Fruit fly (Drosophila melanogaster) whole organism, adult: ENCODE data around the gene CG18622.

Experiments used
- CG11617 ChIP-seq: fragments of 200-800 bp; sonication (Bioruptor generic); optimal IDR thresholded peaks from 2 replicates; lab custom pipeline; 2017; ENCODE audit warnings: mild to moderate bottlenecking, missing biosample characterization, missing genetic modification reagents, missing genetic modification characterization
- CG12768 ChIP-seq: fragments of 200-800 bp; sonication (Bioruptor generic); optimal IDR thresholded peaks from 2 replicates; lab custom pipeline; 2017; ENCODE audit warnings: missing biosample characterization, missing genetic modification characterization, mild to moderate bottlenecking, moderate library complexity, missing genetic modification reagents
- CG14711 ChIP-seq: fragments of 200-800 bp; sonication (Bioruptor generic); optimal IDR thresholded peaks from 2 replicates; lab custom pipeline; 2018; ENCODE audit warnings: missing biosample characterization, mild to moderate bottlenecking, missing genetic modification characterization, moderate library complexity
- CG1620 ChIP-seq: fragments of 200-800 bp; sonication (Bioruptor generic); optimal IDR thresholded peaks from 2 replicates; lab custom pipeline; 2016; ENCODE audit warnings: missing biosample characterization, missing genetic modification characterization
- CG33017 ChIP-seq: fragments of 200-800 bp; sonication (Bioruptor generic); optimal IDR thresholded peaks from 2 replicates; lab custom pipeline; 2018; ENCODE audit warnings: missing biosample characterization, mild to moderate bottlenecking, missing genetic modification characterization, moderate library complexity
- CG5204 ChIP-seq: fragments of 200-800 bp; sonication (Bioruptor generic); optimal IDR thresholded peaks from 2 replicates; lab custom pipeline; 2016; ENCODE audit warnings: missing biosample characterization, missing genetic modification characterization
- CG7045 ChIP-seq: fragments of 200-800 bp; sonication (Bioruptor generic); optimal IDR thresholded peaks from 2 replicates; lab custom pipeline; 2017; ENCODE audit warnings: missing biosample characterization, mild to moderate bottlenecking, missing genetic modification characterization
- CG7101 ChIP-seq: fragments of 200-800 bp; sonication (Bioruptor generic); optimal IDR thresholded peaks from 2 replicates; lab custom pipeline; 2018; ENCODE audit warnings: missing biosample characterization, mild to moderate bottlenecking, missing genetic modification characterization, moderate library complexity
- Clk ChIP-seq: fragments of 200-800 bp; sonication (Bioruptor generic); optimal IDR thresholded peaks from 2 replicates; lab custom pipeline; 2017; ENCODE audit warnings: missing biosample characterization, missing genetic modification characterization
- Crg-1 ChIP-seq: fragments of 200-800 bp; sonication (Bioruptor generic); optimal IDR thresholded peaks from 2 replicates; lab custom pipeline; 2016; ENCODE audit warnings: missing biosample characterization, missing genetic modification characterization
- Hr96 ChIP-seq: fragments of 200-800 bp; sonication (Bioruptor generic); optimal IDR thresholded peaks from 2 replicates; lab custom pipeline; 2016; ENCODE audit warnings: missing biosample characterization, missing genetic modification characterization
- Mnt ChIP-seq: fragments of 200-800 bp; sonication (Bioruptor generic); optimal IDR thresholded peaks from 2 replicates; lab custom pipeline; 2016; ENCODE audit warnings: missing biosample characterization, mild to moderate bottlenecking, missing genetic modification characterization
- bab1 ChIP-seq: fragments of 200-800 bp; sonication (Bioruptor generic); optimal IDR thresholded peaks from 3 replicates; lab custom pipeline; 2019; ENCODE audit warnings: missing biosample characterization, mild to moderate bottlenecking, missing genetic modification characterization, moderate library complexity
- cic ChIP-seq: fragments of 200-800 bp; sonication (Bioruptor generic); optimal IDR thresholded peaks from 2 replicates; lab custom pipeline; 2017; ENCODE audit warnings: missing biosample characterization, mild to moderate bottlenecking, missing genetic modification characterization, moderate library complexity
- cnc ChIP-seq, 2 experiments: fragments of >200 bp; optimal IDR thresholded peaks; 2 replicates each; lab custom pipeline; 2017
- kay ChIP-seq: fragments of 200-800 bp; sonication (Bioruptor generic); peaks from one replicate; lab custom pipeline; 2016; ENCODE audit warnings: missing biosample characterization, missing genetic modification characterization, borderline replicate concordance
- ovo ChIP-seq: fragments of 200-800 bp; sonication (Bioruptor generic); optimal IDR thresholded peaks from 2 replicates; lab custom pipeline; 2016; ENCODE audit warnings: missing biosample characterization, missing genetic modification characterization
- pad ChIP-seq: fragments of 200-800 bp; sonication (Bioruptor generic); optimal IDR thresholded peaks from 3 replicates; lab custom pipeline; 2017; ENCODE audit warnings: missing biosample characterization, missing genetic modification characterization, mild to moderate bottlenecking, moderate library complexity, missing genetic modification reagents
- tj ChIP-seq: fragments of 200-800 bp; sonication (Bioruptor generic); optimal IDR thresholded peaks from 3 replicates; lab custom pipeline; 2017; ENCODE audit warnings: missing biosample characterization, mild to moderate bottlenecking, missing genetic modification characterization, moderate library complexity
- toe ChIP-seq: fragments of 200-800 bp; sonication (Bioruptor generic); optimal IDR thresholded peaks from 2 replicates; lab custom pipeline; 2016; ENCODE audit warnings: missing biosample characterization, missing genetic modification characterization

The CG18622 gene

DNA sequence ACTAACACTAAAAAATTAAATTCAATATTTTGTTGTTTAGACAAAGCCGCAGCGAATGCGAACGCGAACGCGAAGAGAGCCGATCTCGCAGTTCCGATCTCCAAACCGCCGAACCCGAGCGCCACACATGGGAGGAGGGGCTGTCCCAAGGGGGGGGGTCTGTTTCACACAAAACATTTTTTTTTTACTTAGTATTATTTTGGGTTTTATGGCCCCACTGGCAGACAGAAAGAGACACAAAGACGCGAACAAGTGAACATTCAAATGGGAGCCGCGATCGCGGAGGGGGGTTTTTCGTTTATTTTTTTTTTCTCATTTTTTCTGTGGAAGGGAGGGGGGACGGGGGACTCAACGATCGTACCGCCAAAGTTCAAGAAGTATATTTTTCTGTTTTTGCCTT is 43.3 kb downstream of the CG18622 start:
- no peak for TF ChIP-seq CG12768 (GFP tag; lab: Kevin White, UChicago)
- TF ChIP-seq Hr96 (GFP tag; lab: Kevin White, UChicago), result no peak
- TF ChIP-seq CG14711, result no peak
- no peak for TF ChIP-seq CG5204
- no peak for TF ChIP-seq toe (GFP tag; lab: Kevin White, UChicago)
- TF ChIP-seq Crg-1 (GFP tag; lab: Kevin White, UChicago), result no peak

DNA sequence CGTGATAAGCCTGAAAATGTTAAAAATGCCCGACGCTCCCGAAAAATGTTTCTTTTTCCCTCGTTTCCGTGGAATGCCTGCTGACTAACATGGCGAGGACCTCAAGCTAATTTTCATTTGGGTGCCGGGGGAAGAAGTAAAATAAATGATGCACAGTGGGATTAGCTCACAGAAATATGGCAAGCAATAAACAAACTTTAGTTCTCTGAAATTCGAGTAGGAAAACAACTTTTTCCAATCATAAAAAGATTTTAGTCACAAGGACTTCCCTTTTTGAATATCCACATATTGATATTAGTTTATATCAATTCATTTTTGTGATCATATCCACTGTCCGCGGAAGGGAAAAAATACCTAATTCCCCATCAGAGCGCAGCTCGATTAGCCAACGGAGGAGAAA is 46.2 kb downstream of the CG18622 start:
- TF ChIP-seq toe (GFP tag; lab: Kevin White, UChicago) (no peak), ovo (GFP tag; lab: Kevin White, UChicago) (no peak), kay (no peak), CG14711 (no peak), pad (GFP tag; lab: Kevin White, UChicago) (no peak), tj (GFP tag; lab: Kevin White, UChicago) (no peak), Crg-1 (GFP tag; lab: Kevin White, UChicago) (no peak), CG33017 (tag; lab: Kevin White, UChicago) (no peak), Mnt (GFP tag; lab: Kevin White, UChicago) (no peak), CG12768 (GFP tag; lab: Kevin White, UChicago) (no peak), cic (no peak), CG5204 (no peak), Hr96 (GFP tag; lab: Kevin White, UChicago) (no peak), cnc (optimal IDR thresholded peaks at IDR 0.05; lab: Kevin White, UChicago) (no peak), CG11617 (GFP tag; lab: Kevin White, UChicago) (no peak), CG7045 (GFP tag; lab: Kevin White, UChicago) (no peak), CG7101 (tag; lab: Kevin White, UChicago) (no peak)

DNA sequence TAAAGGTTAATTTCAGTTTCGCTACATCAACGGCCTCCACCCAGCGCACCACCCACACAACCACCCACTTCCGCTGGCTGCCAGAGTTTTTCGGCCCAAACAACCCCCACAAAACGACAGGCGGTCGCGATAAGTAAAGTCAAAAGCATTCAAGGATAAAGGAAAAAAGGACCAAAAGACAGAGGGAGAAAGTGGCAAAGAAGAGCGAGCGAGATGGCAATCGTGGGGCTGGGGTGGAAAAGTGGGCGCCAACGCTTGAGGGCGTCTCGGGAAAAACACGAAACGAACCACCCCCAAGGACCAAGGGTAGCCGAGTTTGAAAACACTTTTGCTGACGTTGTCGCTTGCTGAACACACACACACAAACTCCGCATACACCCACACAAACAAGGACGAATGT is 47.0 kb downstream of the CG18622 start:
- TF ChIP-seq CG12768 (GFP tag; lab: Kevin White, UChicago) (no peak), CG7045 (GFP tag; lab: Kevin White, UChicago) (no peak), CG1620 (GFP tag; lab: Kevin White, UChicago) (no peak), CG33017 (tag; lab: Kevin White, UChicago) (no peak), ovo (GFP tag; lab: Kevin White, UChicago) (no peak), tj (GFP tag; lab: Kevin White, UChicago) (no peak), Hr96 (GFP tag; lab: Kevin White, UChicago) (no peak), cnc (optimal IDR thresholded peaks at IDR 0.05; lab: Kevin White, UChicago) (no peak), bab1 (GFP tag; lab: Kevin White, UChicago) (no peak), CG11617 (GFP tag; lab: Kevin White, UChicago) (no peak), toe (GFP tag; lab: Kevin White, UChicago) (no peak), kay (no peak), CG14711 (no peak), Clk (GFP tag; lab: Kevin White, UChicago) (no peak), CG5204 (no peak), Mnt (GFP tag; lab: Kevin White, UChicago) (no peak), pad (GFP tag; lab: Kevin White, UChicago) (no peak), cic (no peak), CG7101 (tag; lab: Kevin White, UChicago) (no peak)

DNA sequence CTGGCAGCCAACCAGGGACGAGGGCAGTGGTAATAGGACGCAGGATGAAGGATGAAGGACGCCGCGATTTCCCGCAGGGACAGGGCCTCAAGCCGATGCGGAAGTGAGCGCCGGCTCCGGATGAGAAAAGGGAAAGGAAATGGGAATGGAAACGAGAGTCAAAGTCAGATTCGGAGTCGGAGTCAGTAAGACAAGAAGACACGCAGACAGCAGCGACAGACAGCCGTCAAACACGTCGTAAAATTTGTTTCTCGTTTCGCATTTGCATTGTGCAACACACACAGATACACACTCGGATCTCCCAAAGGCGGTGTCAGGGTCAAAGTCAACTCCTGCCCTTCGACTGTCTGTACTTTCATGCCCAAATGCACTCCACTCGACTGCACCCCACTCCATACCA is 51.2 kb downstream of the CG18622 start:
- TF ChIP-seq Mnt (GFP tag; lab: Kevin White, UChicago) (no peak), Clk (GFP tag; lab: Kevin White, UChicago) (no peak), tj (GFP tag; lab: Kevin White, UChicago) (no peak), kay (no peak)

DNA sequence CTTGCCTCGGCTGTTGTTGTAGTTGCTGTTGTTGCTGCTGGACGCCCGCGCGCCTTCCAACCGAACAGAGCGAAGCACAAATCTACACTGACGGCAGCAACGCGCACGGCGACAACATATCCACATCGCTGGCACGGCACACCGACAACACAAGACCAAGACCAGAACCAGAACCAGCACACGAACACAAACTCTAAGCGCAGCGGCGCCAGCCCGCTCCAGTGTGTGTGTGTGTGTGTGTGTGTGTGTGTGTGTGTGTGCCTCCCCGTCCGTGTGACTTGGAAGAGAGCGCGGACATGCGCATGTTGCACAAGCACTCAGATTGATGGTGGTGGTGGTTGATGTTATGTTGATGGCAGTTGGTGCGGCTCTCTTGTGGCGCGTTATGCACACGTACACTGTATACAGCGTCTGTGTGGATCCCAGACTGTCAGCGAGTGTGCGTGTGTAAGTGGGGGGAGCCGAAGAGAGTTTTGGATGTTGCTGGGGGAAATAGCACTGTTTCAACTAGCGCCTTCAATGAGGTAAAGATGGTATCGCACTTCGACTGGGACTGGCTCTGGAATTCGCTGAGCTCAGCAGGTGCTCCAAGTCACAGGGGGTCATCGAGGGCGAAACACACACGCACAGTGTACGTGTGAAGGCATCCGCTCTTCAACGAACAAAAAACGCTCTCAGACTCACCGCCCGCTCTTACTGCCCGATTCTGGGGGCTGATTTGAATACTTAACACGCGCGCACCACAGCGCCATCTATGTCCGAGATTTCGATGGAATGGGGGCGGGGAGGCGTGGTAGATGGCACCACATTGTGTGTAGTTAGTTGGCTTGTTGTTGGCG is 53.2 kb downstream of the CG18622 start:
- TF ChIP-seq cnc (optimal IDR thresholded peaks at IDR 0.05; lab: Kevin White, UChicago), result no peak
- no peak for TF ChIP-seq CG7101 (tag; lab: Kevin White, UChicago)
- no peak for TF ChIP-seq kay
- no peak for TF ChIP-seq CG7045 (GFP tag; lab: Kevin White, UChicago)
- no peak for TF ChIP-seq tj (GFP tag; lab: Kevin White, UChicago)
- no peak for TF ChIP-seq bab1 (GFP tag; lab: Kevin White, UChicago)
- TF ChIP-seq CG11617 (GFP tag; lab: Kevin White, UChicago), result no peak
- TF ChIP-seq Crg-1 (GFP tag; lab: Kevin White, UChicago), result no peak
- TF ChIP-seq Mnt (GFP tag; lab: Kevin White, UChicago), result no peak
- TF ChIP-seq CG14711, result no peak
- TF ChIP-seq toe (GFP tag; lab: Kevin White, UChicago), result no peak
- no peak for TF ChIP-seq Clk (GFP tag; lab: Kevin White, UChicago)
- no peak for TF ChIP-seq CG12768 (GFP tag; lab: Kevin White, UChicago)
- no peak for TF ChIP-seq Hr96 (GFP tag; lab: Kevin White, UChicago)
- TF ChIP-seq CG33017 (tag; lab: Kevin White, UChicago), result no peak
